ENCODE assay signal across 4 fruit fly cellular contexts in the genomic region with DNA sequence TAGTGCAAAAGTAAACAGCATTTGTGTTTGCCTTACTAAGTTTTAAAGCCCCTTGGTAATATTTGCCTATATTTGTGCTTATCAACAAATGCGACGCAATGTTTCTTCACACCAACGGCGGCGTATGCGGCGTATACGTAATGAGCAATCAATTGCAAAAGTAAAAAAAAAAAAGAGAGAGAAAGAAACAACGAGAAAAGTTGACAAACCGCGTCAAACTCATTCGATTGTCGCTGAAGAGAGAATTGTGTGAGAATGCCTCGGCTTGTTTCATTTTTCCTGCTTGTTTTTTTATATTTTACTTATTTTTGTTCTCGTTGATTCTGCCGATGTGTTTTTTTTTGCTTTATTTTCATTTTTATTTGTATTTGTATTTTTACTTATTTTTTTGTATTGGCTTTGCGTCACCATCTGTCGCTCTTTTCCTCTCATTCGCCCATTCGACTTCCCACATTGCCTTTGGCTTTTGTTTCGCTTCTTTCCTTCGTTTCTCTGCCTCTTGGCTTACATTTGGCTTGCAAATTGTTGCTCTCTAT.
TF ChIP-seq lines count a peak whose summit lies in the region.

No protein-coding gene starts in this region.

TF ChIP-seq in whole organism, adult, 20 proteins besides CTCF, POLR2A, EP300 and RAD21 (continued from another document):
- TF ChIP-seq cnc (optimal IDR thresholded peaks at IDR 0.05; lab: Kevin White, UChicago) (no peak), kay (GFP tag; lab: Kevin White, UChicago; ENCODE audit: borderline replicate concordance) (peak; percentile 99), CG33017 (tag; optimal IDR thresholded peaks at IDR 0.05; lab: Kevin White, UChicago) (peak; percentile 74)

TF ChIP-seq in whole organism, prepupa, 60 proteins besides CTCF, POLR2A, EP300 and RAD21 (continued from another document and continues in another):
- TF ChIP-seq CG7368 (GFP tag; optimal IDR thresholded peaks at IDR 0.05; lab: Kevin White, UChicago) (peak; percentile 75), Sox102F (GFP tag; optimal IDR thresholded peaks at IDR 0.05; lab: Kevin White, UChicago) (peak; percentile 83), spab (GFP tag; optimal IDR thresholded peaks at IDR 0.05; lab: Kevin White, UChicago) (peak; percentile 97), Sox15 (GFP tag; optimal IDR thresholded peaks at IDR 0.05; lab: Kevin White, UChicago) (no peak), Lpt (GFP tag; optimal IDR thresholded peaks at IDR 0.05; lab: Kevin White, UChicago) (peak; percentile 93), Eip93F (GFP tag; optimal IDR thresholded peaks at IDR 0.05; lab: Kevin White, UChicago) (peak; percentile 84), Blimp-1 (GFP tag; optimal IDR thresholded peaks at IDR 0.05; lab: Kevin White, UChicago) (peak; percentile 10), CG8319 (GFP tag; optimal IDR thresholded peaks at IDR 0.05; lab: Kevin White, UChicago) (peak; percentile 64), Hr4 (GFP tag; optimal IDR thresholded peaks at IDR 0.05; lab: Kevin White, UChicago) (peak; percentile 63), fd59A (GFP tag; optimal IDR thresholded peaks at IDR 0.05; lab: Kevin White, UChicago) (peak; percentile 72), Gug (GFP tag; IDR thresholded peaks at IDR 0.05; lab: Robert Waterston, UW) (peak; percentile 85), CG31627 (GFP tag; optimal IDR thresholded peaks at IDR 0.05; lab: Kevin White, UChicago) (no peak), svp (GFP tag; lab: Kevin White, UChicago) (peak; percentile 84), lz (GFP tag; optimal IDR thresholded peaks at IDR 0.05; lab: Kevin White, UChicago) (peak; percentile 26), pdm3 (GFP tag; optimal IDR thresholded peaks at IDR 0.05; lab: Kevin White, UChicago) (peak; percentile 80), CG10631 (GFP tag; optimal IDR thresholded peaks at IDR 0.05; lab: Kevin White, UChicago) (peak; percentile 67), CG6163 (GFP tag; IDR thresholded peaks at IDR 0.05; lab: Robert Waterston, UW) (peak; percentile 99), CG16779 (tag; optimal IDR thresholded peaks at IDR 0.05; lab: Kevin White, UChicago) (peak; percentile 98), CG9139 (GFP tag; optimal IDR thresholded peaks at IDR 0.05; lab: Kevin White, UChicago) (peak; percentile 99), CG32006 (GFP tag; optimal IDR thresholded peaks at IDR 0.05; lab: Kevin White, UChicago) (peak; percentile 80), CG6792 (GFP tag; optimal IDR thresholded peaks at IDR 0.05; lab: Kevin White, UChicago) (peak; percentile 62), Hr39 (GFP tag; optimal IDR thresholded peaks at IDR 0.05; lab: Kevin White, UChicago) (no peak), ss (GFP tag; optimal IDR thresholded peaks at IDR 0.05; lab: Kevin White, UChicago) (peak; percentile 98 to 99), fkh (GFP tag; optimal IDR thresholded peaks at IDR 0.05; lab: Kevin White, UChicago) (peak; percentile 21), cyc (GFP tag; optimal IDR thresholded peaks at IDR 0.05; lab: Kevin White, UChicago) (peak; percentile 1), Ets96B (tag; optimal IDR thresholded peaks at IDR 0.05; lab: Kevin White, UChicago) (peak; percentile 88), eg (GFP tag; IDR thresholded peaks at IDR 0.05; lab: Robert Waterston, UW) (peak; percentile 99), CG3919 (GFP tag; optimal IDR thresholded peaks at IDR 0.05; lab: Kevin White, UChicago) (peak; percentile 72), salr (GFP tag; optimal IDR thresholded peaks at IDR 0.05; lab: Kevin White, UChicago) (peak; percentile 72 to 93), Eip75B (GFP tag; optimal IDR thresholded peaks at IDR 0.05; lab: Kevin White, UChicago) (peak; percentile 84), Met (GFP tag; optimal IDR thresholded peaks at IDR 0.05; lab: Kevin White, UChicago) (peak; percentile 59), Smox (GFP tag; optimal IDR thresholded peaks at IDR 0.05; lab: Kevin White, UChicago) (peak; percentile 50), CG11902 (GFP tag; optimal IDR thresholded peaks at IDR 0.05; lab: Kevin White, UChicago) (no peak), CG10669 (GFP tag; optimal IDR thresholded peaks at IDR 0.05; lab: Kevin White, UChicago) (peak; percentile 87), vri (GFP tag; optimal IDR thresholded peaks at IDR 0.05; lab: Kevin White, UChicago) (peak; percentile 95), CG8119 (GFP tag; IDR thresholded peaks at IDR 0.05; lab: Robert Waterston, UW) (peak; percentile 99), CG6854 (GFP tag; optimal IDR thresholded peaks at IDR 0.05; lab: Kevin White, UChicago) (peak; percentile 93), fd85E (GFP tag; optimal IDR thresholded peaks at IDR 0.05; lab: Kevin White, UChicago) (peak; percentile 38), CG15336 (GFP tag; IDR thresholded peaks at IDR 0.05; lab: Robert Waterston, UW) (peak; percentile 98), CG4318 (GFP tag; optimal IDR thresholded peaks at IDR 0.05; lab: Kevin White, UChicago) (no peak), achi (GFP tag; optimal IDR thresholded peaks at IDR 0.05; lab: Kevin White, UChicago) (peak; percentile 84)

TF ChIP-seq in whole organism, pupa, 21 proteins besides CTCF, POLR2A, EP300 and RAD21 (continued from another document):
- peak; percentile 95 for TF ChIP-seq Ets98B (GFP tag; IDR thresholded peaks at IDR 0.05; lab: Robert Waterston, UW)

TF ChIP-seq in whole organism, wandering third instar larva, 38 proteins besides CTCF, POLR2A, EP300 and RAD21 (continued from another document):
- TF ChIP-seq rgr (GFP tag; optimal IDR thresholded peaks at IDR 0.05; lab: Kevin White, UChicago) (no peak), Abd-B (GFP tag; optimal IDR thresholded peaks at IDR 0.05; lab: Kevin White, UChicago) (no peak), CG9705 (GFP tag; optimal IDR thresholded peaks at IDR 0.05; lab: Kevin White, UChicago) (no peak), Hr78 (GFP tag; optimal IDR thresholded peaks at IDR 0.05; lab: Kevin White, UChicago) (no peak), lola (GFP tag; optimal IDR thresholded peaks at IDR 0.05; lab: Kevin White, UChicago) (no peak), br (GFP tag; optimal IDR thresholded peaks at IDR 0.05; lab: Kevin White, UChicago) (peak; percentile 53), HLH106 (tag; optimal IDR thresholded peaks at IDR 0.05; lab: Kevin White, UChicago) (peak; percentile 2), dmrt93B (GFP tag; optimal IDR thresholded peaks at IDR 0.05; lab: Kevin White, UChicago) (no peak), OdsH (GFP tag; optimal IDR thresholded peaks at IDR 0.05; lab: Kevin White, UChicago) (no peak), Dif (GFP tag; optimal IDR thresholded peaks at IDR 0.05; lab: Kevin White, UChicago; ENCODE audit: partially characterized antibody) (no peak), Myc (optimal IDR thresholded peaks at IDR 0.05; lab: Kevin White, UChicago) (no peak), psq (GFP tag; optimal IDR thresholded peaks at IDR 0.05; lab: Kevin White, UChicago) (peak; percentile 58), Dfd (GFP tag; optimal IDR thresholded peaks at IDR 0.05; lab: Kevin White, UChicago) (no peak), jim (GFP tag; optimal IDR thresholded peaks at IDR 0.05; lab: Kevin White, UChicago) (no peak), dsf (GFP tag; optimal IDR thresholded peaks at IDR 0.05; lab: Kevin White, UChicago; ENCODE audit: borderline replicate concordance) (no peak), Hr83 (GFP tag; optimal IDR thresholded peaks at IDR 0.05; lab: Kevin White, UChicago; ENCODE audit: poor library complexity, severe bottlenecking) (no peak), brk (GFP tag; optimal IDR thresholded peaks at IDR 0.05; lab: Kevin White, UChicago) (peak; percentile 42)
